Fruit fly (Drosophila melanogaster) whole organism, embryonic: ENCODE results near the gene CCAP-R.

Experiments
- Adf1 ChIP-seq: fragments of 200-800 bp; sonication (Bioruptor generic); IDR thresholded peaks from 2 replicates; pipeline ENCODE4 v1.3.6; 2022; ENCODE audit warnings: missing biosample characterization, missing genetic modification characterization
- CG11696 ChIP-seq: fragments of 200-800 bp; sonication (Bioruptor generic); IDR thresholded peaks from 2 replicates; pipeline ENCODE4 v1.3.6; 2022; ENCODE audit warnings: missing biosample characterization, missing genetic modification characterization
- CG12942 ChIP-seq: fragments of 200-800 bp; sonication (Bioruptor generic); optimal IDR thresholded peaks from 3 replicates; lab custom pipeline; 2016; ENCODE audit warnings: missing biosample characterization, missing genetic modification characterization
- CG13624 ChIP-seq: fragments of 200-800 bp; sonication (Bioruptor generic); optimal IDR thresholded peaks from 2 replicates; lab custom pipeline; 2016; ENCODE audit warnings: missing biosample characterization, missing genetic modification characterization
- CG15269 ChIP-seq: fragments of 200-800 bp; sonication (Bioruptor generic); optimal IDR thresholded peaks from 2 replicates; lab custom pipeline; 2018; ENCODE audit warnings: missing biosample characterization, mild to moderate bottlenecking, missing genetic modification characterization, moderate library complexity
- CG15514 ChIP-seq: fragments of 200-800 bp; sonication (Bioruptor generic); optimal IDR thresholded peaks from 3 replicates; lab custom pipeline; 2017; ENCODE audit warnings: missing biosample characterization, missing genetic modification characterization, mild to moderate bottlenecking, moderate library complexity, missing genetic modification reagents
- CG17612 ChIP-seq: fragments of 200-800 bp; sonication (Bioruptor generic); IDR thresholded peaks from 2 replicates; pipeline ENCODE4 v1.3.6; 2022; ENCODE audit warnings: missing biosample characterization, missing genetic modification characterization
- CG2120 ChIP-seq: fragments of 200-800 bp; sonication (Bioruptor generic); optimal IDR thresholded peaks from 3 replicates; lab custom pipeline; 2016; ENCODE audit warnings: missing biosample characterization, missing genetic modification characterization
- CG3065 ChIP-seq: fragments of 200-800 bp; sonication (Bioruptor generic); optimal IDR thresholded peaks from 2 replicates; lab custom pipeline; 2016; ENCODE audit warnings: missing biosample characterization, missing genetic modification characterization
- CG31224 ChIP-seq: fragments of 200-800 bp; sonication (Bioruptor generic); IDR thresholded peaks from 2 replicates; pipeline ENCODE4 v1.3.6; 2022; ENCODE audit warnings: missing biosample characterization, missing genetic modification characterization
- CG31388 ChIP-seq: fragments of 200-800 bp; sonication (Bioruptor generic); optimal IDR thresholded peaks from 2 replicates; lab custom pipeline; 2016; ENCODE audit warnings: missing biosample characterization, missing genetic modification characterization
- CG5180 ChIP-seq: fragments of 200-800 bp; sonication (Bioruptor generic); optimal IDR thresholded peaks from 3 replicates; lab custom pipeline; 2017; ENCODE audit warnings: missing biosample characterization, missing genetic modification characterization, mild to moderate bottlenecking, moderate library complexity, missing genetic modification reagents
- CG6765 ChIP-seq: fragments of 200-800 bp; sonication (Bioruptor generic); optimal IDR thresholded peaks from 3 replicates; lab custom pipeline; 2017; ENCODE audit warnings: missing biosample characterization, mild to moderate bottlenecking, missing genetic modification characterization
- CG6813 ChIP-seq: fragments of 200-800 bp; sonication (Bioruptor generic); optimal IDR thresholded peaks from 2 replicates; lab custom pipeline; 2017; ENCODE audit warnings: missing biosample characterization, missing genetic modification characterization, mild to moderate bottlenecking, moderate library complexity, missing genetic modification reagents
- CG7271 ChIP-seq: fragments of 200-800 bp; sonication (Bioruptor generic); optimal IDR thresholded peaks from 2 replicates; lab custom pipeline; 2018; ENCODE audit warnings: missing biosample characterization, mild to moderate bottlenecking, missing genetic modification characterization, moderate library complexity
- CoRest ChIP-seq: fragments of 200-800 bp; sonication (Bioruptor generic); optimal IDR thresholded peaks from 3 replicates; lab custom pipeline; 2018; ENCODE audit warnings: missing biosample characterization, mild to moderate bottlenecking, missing genetic modification characterization, moderate library complexity
- Drgx ChIP-seq: fragments of 200-800 bp; sonication (Bioruptor generic); IDR thresholded peaks from 2 replicates; pipeline ENCODE4 v1.3.6; 2022; ENCODE audit warnings: missing biosample characterization, missing genetic modification characterization
- Eip74EF ChIP-seq, 2 experiments: fragments of 200-800 bp in 1 of 2; fragments of >200 bp in 1 of 2; sonication (Bioruptor generic) in 1 of 2; optimal IDR thresholded peaks; 2 replicates each; lab custom pipeline; 2017 to 2019; ENCODE audit warnings: missing biosample characterization in 2 of 2, missing genetic modification characterization in 2 of 2, mild to moderate bottlenecking in 1 of 2, moderate library complexity in 1 of 2
- HLH3B ChIP-seq: fragments of 200-800 bp; sonication (Bioruptor generic); IDR thresholded peaks from 2 replicates; pipeline ENCODE4 v1.3.6; 2022; ENCODE audit warnings: missing biosample characterization, missing genetic modification characterization
- Hand ChIP-seq: fragments of 200-800 bp; sonication (Bioruptor generic); optimal IDR thresholded peaks from 2 replicates; lab custom pipeline; 2017; ENCODE audit warnings: mild to moderate bottlenecking, missing biosample characterization, missing genetic modification reagents, missing genetic modification characterization
- Lpt ChIP-seq: fragments of >200 bp; optimal IDR thresholded peaks from 2 replicates; lab custom pipeline; 2018; ENCODE audit warnings: missing biosample characterization, missing genetic modification characterization
- MBD-R2 ChIP-seq: fragments of 200-800 bp; sonication (Bioruptor generic); IDR thresholded peaks from 2 replicates; pipeline ENCODE4 v1.3.6; 2022; ENCODE audit warnings: missing biosample characterization, missing genetic modification characterization
- Mad ChIP-seq: fragments of 200-800 bp; sonication (Bioruptor generic); optimal IDR thresholded peaks from 2 replicates; lab custom pipeline; 2016; ENCODE audit warnings: missing biosample characterization, missing genetic modification characterization
- NC2α ChIP-seq: fragments of 200-800 bp; sonication (Bioruptor generic); optimal IDR thresholded peaks from 2 replicates; lab custom pipeline; 2016; ENCODE audit warnings: missing biosample characterization, missing genetic modification characterization
- NC2β ChIP-seq: fragments of 200-800 bp; sonication (Bioruptor generic); optimal IDR thresholded peaks from 2 replicates; lab custom pipeline; 2016; ENCODE audit warnings: missing biosample characterization, missing genetic modification characterization
- Nf-YC ChIP-seq: fragments of 200-800 bp; optimal IDR thresholded peaks from 3 replicates; lab custom pipeline; 2019; ENCODE audit warnings: missing biosample characterization, mild to moderate bottlenecking, missing genetic modification characterization, moderate library complexity
- Optix ChIP-seq: fragments of 200-800 bp; sonication (Bioruptor generic); IDR thresholded peaks from 3 replicates; pipeline ENCODE4 v1.3.6; 2022; ENCODE audit warnings: missing biosample characterization, missing genetic modification characterization
- PHDP ChIP-seq: fragments of 200-800 bp; sonication (Bioruptor generic); optimal IDR thresholded peaks from 3 replicates; lab custom pipeline; 2018; ENCODE audit warnings: missing biosample characterization, mild to moderate bottlenecking, missing genetic modification characterization, moderate library complexity
- Pdp1 ChIP-seq, 2 experiments: fragments of 200-800 bp; sonication (Bioruptor generic); optimal IDR thresholded peaks; 3 replicates each; lab custom pipeline; 2016; ENCODE audit warnings: missing biosample characterization in 2 of 2, missing genetic modification characterization in 2 of 2, mild to moderate bottlenecking in 1 of 2, moderate library complexity in 1 of 2
- Sox100B ChIP-seq: fragments of 200-800 bp; sonication (Bioruptor generic); optimal IDR thresholded peaks from 3 replicates; lab custom pipeline; 2018; ENCODE audit warnings: missing biosample characterization, mild to moderate bottlenecking, missing genetic modification characterization
- Sry-δ ChIP-seq: fragments of 200-800 bp; sonication (Bioruptor generic); optimal IDR thresholded peaks from 2 replicates; lab custom pipeline; 2016; ENCODE audit warnings: missing biosample characterization, missing genetic modification characterization
- Ssrp ChIP-seq: fragments of 200-800 bp; sonication (Bioruptor generic); optimal IDR thresholded peaks from 2 replicates; lab custom pipeline; 2018; ENCODE audit warnings: missing biosample characterization, mild to moderate bottlenecking, missing genetic modification characterization, moderate library complexity
- TFAM ChIP-seq: fragments of 200-800 bp; sonication (Bioruptor generic); optimal IDR thresholded peaks from 2 replicates; lab custom pipeline; 2017; ENCODE audit warnings: missing biosample characterization, missing genetic modification characterization, inconsistent platforms
- Xrp1 ChIP-seq: fragments of 200-800 bp; sonication (Bioruptor generic); IDR thresholded peaks from 2 replicates; pipeline ENCODE4 v1.3.6; 2022; ENCODE audit warnings: missing biosample characterization, missing genetic modification characterization
- ci ChIP-seq: fragments of 200-800 bp; sonication (Bioruptor generic); IDR thresholded peaks from 3 replicates; pipeline ENCODE4 v1.3.6; 2022; ENCODE audit warnings: missing biosample characterization, missing genetic modification characterization
- dimm ChIP-seq: fragments of 200-800 bp; sonication (Bioruptor generic); IDR thresholded peaks from 2 replicates; pipeline ENCODE4 v1.3.6; 2022; ENCODE audit warnings: missing biosample characterization, missing genetic modification characterization
- dm ChIP-seq: fragments of 200-800 bp; sonication (Bioruptor generic); optimal IDR thresholded peaks from 3 replicates; lab custom pipeline; 2016; ENCODE audit warnings: missing biosample characterization, missing genetic modification characterization
- gcm ChIP-seq: fragments of 200-800 bp; sonication (Bioruptor generic); optimal IDR thresholded peaks from 2 replicates; lab custom pipeline; 2019; ENCODE audit warnings: missing biosample characterization, mild to moderate bottlenecking, missing genetic modification characterization, moderate library complexity
- gcm2 ChIP-seq: fragments of 200-800 bp; sonication (Bioruptor generic); optimal IDR thresholded peaks from 2 replicates; lab custom pipeline; 2016; ENCODE audit warnings: missing biosample characterization, missing genetic modification characterization
- gsb-n ChIP-seq: fragments of 200-800 bp; sonication (Bioruptor generic); optimal IDR thresholded peaks from 3 replicates; lab custom pipeline; 2018; ENCODE audit warnings: missing biosample characterization, mild to moderate bottlenecking, missing genetic modification characterization
- hkb ChIP-seq, 2 experiments: fragments of 200-800 bp in 1 of 2; fragments of >200 bp in 1 of 2; sonication (Bioruptor generic) in 1 of 2; IDR thresholded peaks in 1 of 2; optimal IDR thresholded peaks in 1 of 2; 2 replicates each; pipeline versions ENCODE4 v1.3.6 to Lab custom; 2017 to 2022; ENCODE audit warnings: missing biosample characterization in 1 of 2, missing genetic modification characterization in 1 of 2
- jing ChIP-seq: fragments of 200-800 bp; sonication (Bioruptor generic); optimal IDR thresholded peaks from 2 replicates; lab custom pipeline; 2018; ENCODE audit warnings: missing biosample characterization, mild to moderate bottlenecking, missing genetic modification characterization
- knrl ChIP-seq: fragments of 200-800 bp; sonication (Bioruptor generic); IDR thresholded peaks from 3 replicates; pipeline ENCODE4 v1.3.6; 2022; ENCODE audit warnings: missing biosample characterization, missing genetic modification characterization; ENCODE audit not compliant: partially characterized antibody
- lola ChIP-seq, 3 experiments: fragments of >200 bp in 2 of 3; fragments of 200-800 bp in 1 of 3; sonication (Bioruptor generic) in 1 of 3; optimal IDR thresholded peaks; 2 replicates each; lab custom pipeline; 2017 to 2019; ENCODE audit warnings: missing biosample characterization in 3 of 3, missing genetic modification characterization in 3 of 3, mild to moderate bottlenecking in 1 of 3, moderate library complexity in 1 of 3
- psq ChIP-seq: fragments of 200-800 bp; sonication (Bioruptor generic); optimal IDR thresholded peaks from 2 replicates; lab custom pipeline; 2017; ENCODE audit warnings: missing biosample characterization, missing genetic modification characterization
- sisA ChIP-seq: fragments of 200-800 bp; sonication (Bioruptor generic); IDR thresholded peaks from 2 replicates; pipeline ENCODE4 v1.3.6; 2022; ENCODE audit warnings: missing biosample characterization, missing genetic modification characterization
- tx ChIP-seq: fragments of 200-800 bp; sonication (Bioruptor generic); optimal IDR thresholded peaks from 2 replicates; lab custom pipeline; 2016; ENCODE audit warnings: missing biosample characterization, missing genetic modification characterization
- wek ChIP-seq: fragments of 200-800 bp; sonication (Bioruptor generic); optimal IDR thresholded peaks from 3 replicates; lab custom pipeline; 2018; ENCODE audit warnings: missing biosample characterization, mild to moderate bottlenecking, missing genetic modification characterization, moderate library complexity
- zen ChIP-seq: fragments of 200-800 bp; sonication (Bioruptor generic); optimal IDR thresholded peaks from 3 replicates; lab custom pipeline; 2018; ENCODE audit warnings: missing biosample characterization, mild to moderate bottlenecking, missing genetic modification characterization, moderate library complexity
- zfh1 ChIP-seq: fragments of 200-800 bp; sonication (Bioruptor generic); IDR thresholded peaks from 3 replicates; pipeline ENCODE4 v1.3.6; 2022; ENCODE audit warnings: missing biosample characterization, missing genetic modification characterization

Gene CCAP-R

dm6 chr3R:25884301-25884700 is 71.8 kb downstream of the CCAP-R start (continued):
- TF ChIP-seq CG6813 = no peak
- no peak for TF ChIP-seq TFAM
- peak; percentile 3 for TF ChIP-seq CG2120
- no peak for TF ChIP-seq dm
- TF ChIP-seq Adf1 = no peak
- peak in 1 of 3 experiments; percentile 82 for TF ChIP-seq lola (GFP tag; optimal IDR thresholded peaks at IDR 0.05; lab: Kevin White, UChicago)
- peak; percentile 11; the same call in 1 of the 2 replicates for TF ChIP-seq CG31224
- TF ChIP-seq Pdp1 (GFP tag; optimal IDR thresholded peaks at IDR 0.05; lab: Kevin White, UChicago) = peak in 1 of 2 experiments; percentile 2
- peak; percentile 45; the same call in 1 of the 3 replicates for TF ChIP-seq zfh1 (GFP tag; lab: Robert Waterston, UW)
- no peak for TF ChIP-seq Lpt (GFP tag; lab: Kevin White, UChicago)
- TF ChIP-seq jing (GFP tag; lab: Kevin White, UChicago) = no peak
- no peak for TF ChIP-seq wek (GFP tag; lab: Kevin White, UChicago)
- peak; percentile 91 for TF ChIP-seq gsb-n (tag; lab: Kevin White, UChicago)
- peak; percentile 77 for TF ChIP-seq CoRest (tag; lab: Kevin White, UChicago)
- peak; percentile 81 for TF ChIP-seq PHDP (tag; lab: Kevin White, UChicago)
- peak; percentile 13; the same call in 1 of the 2 replicates for TF ChIP-seq dimm (GFP tag; lab: Robert Waterston, UW)
- TF ChIP-seq CG15514 (GFP tag; lab: Kevin White, UChicago) = no peak
- peak in 1 of 2 experiments; percentile 67 for TF ChIP-seq Eip74EF (GFP tag; optimal IDR thresholded peaks at IDR 0.05; lab: Kevin White, UChicago)
- peak; percentile 74 for TF ChIP-seq gcm (GFP tag; lab: Kevin White, UChicago)
- no peak for TF ChIP-seq gcm2 (GFP tag; lab: Kevin White, UChicago)
- no peak for TF ChIP-seq tx
- TF ChIP-seq Mad = no peak
- TF ChIP-seq CG3065 (GFP tag; lab: Kevin White, UChicago) = no peak
- peak; percentile 78 for TF ChIP-seq Xrp1 (GFP tag; lab: Robert Waterston, UW)
- TF ChIP-seq Optix (GFP tag; lab: Robert Waterston, UW) = no peak
- TF ChIP-seq CG15269 (tag; lab: Kevin White, UChicago) = peak; percentile 61
- TF ChIP-seq Sry-δ (GFP tag; lab: Kevin White, UChicago) = no peak
- no peak for TF ChIP-seq hkb (optimal IDR thresholded peaks at IDR 0.05; lab: Kevin White, UChicago)
- peak; percentile 52; the same call in 1 of the 2 replicates for TF ChIP-seq hkb (GFP tag; IDR thresholded peaks at IDR 0.05; lab: Robert Waterston, UW)
- TF ChIP-seq sisA (GFP tag; lab: Robert Waterston, UW) = peak; percentile 72
- TF ChIP-seq ci = no peak
- TF ChIP-seq CG17612 (GFP tag; lab: Robert Waterston, UW) = no peak
- TF ChIP-seq CG7271 (tag; lab: Kevin White, UChicago) = peak; percentile 51
- peak; percentile 18 for TF ChIP-seq zen (tag; lab: Kevin White, UChicago)
- no peak for TF ChIP-seq Hand (GFP tag; lab: Kevin White, UChicago)
- no peak for TF ChIP-seq knrl
- no peak for TF ChIP-seq psq (GFP tag; lab: Kevin White, UChicago)
- TF ChIP-seq CG11696 (GFP tag; lab: Robert Waterston, UW) = 0 out of 2 replicates have a peak, but pooled peaks have one; percentile 6
- peak; percentile 13 for TF ChIP-seq Nf-YC (tag; lab: Kevin White, UChicago)
- TF ChIP-seq Drgx (GFP tag; lab: Robert Waterston, UW) = peak; percentile 58; the same call in 1 of the 2 replicates
- no peak for TF ChIP-seq CG6765
- no peak for TF ChIP-seq CG13624 (GFP tag; lab: Kevin White, UChicago)
- TF ChIP-seq HLH3B (GFP tag; lab: Robert Waterston, UW) = peak; percentile 67
- TF ChIP-seq CG5180 (GFP tag; lab: Kevin White, UChicago) = no peak
- TF ChIP-seq CG31388 (GFP tag; lab: Kevin White, UChicago) = no peak
- TF ChIP-seq Sox100B (GFP tag; lab: Kevin White, UChicago) = peak; percentile 81
- no peak for TF ChIP-seq MBD-R2
- no peak for TF ChIP-seq NC2α (GFP tag; lab: Kevin White, UChicago)
- no peak for TF ChIP-seq NC2β (GFP tag; lab: Kevin White, UChicago)
- peak; percentile 81 for TF ChIP-seq Ssrp (tag; lab: Kevin White, UChicago)
- TF ChIP-seq CG12942 (GFP tag; lab: Kevin White, UChicago) = peak; percentile 22
